Fruit fly (Drosophila melanogaster): Measurements from ENCODE around the gene CG13607.

Gene CG13607

DNA sequence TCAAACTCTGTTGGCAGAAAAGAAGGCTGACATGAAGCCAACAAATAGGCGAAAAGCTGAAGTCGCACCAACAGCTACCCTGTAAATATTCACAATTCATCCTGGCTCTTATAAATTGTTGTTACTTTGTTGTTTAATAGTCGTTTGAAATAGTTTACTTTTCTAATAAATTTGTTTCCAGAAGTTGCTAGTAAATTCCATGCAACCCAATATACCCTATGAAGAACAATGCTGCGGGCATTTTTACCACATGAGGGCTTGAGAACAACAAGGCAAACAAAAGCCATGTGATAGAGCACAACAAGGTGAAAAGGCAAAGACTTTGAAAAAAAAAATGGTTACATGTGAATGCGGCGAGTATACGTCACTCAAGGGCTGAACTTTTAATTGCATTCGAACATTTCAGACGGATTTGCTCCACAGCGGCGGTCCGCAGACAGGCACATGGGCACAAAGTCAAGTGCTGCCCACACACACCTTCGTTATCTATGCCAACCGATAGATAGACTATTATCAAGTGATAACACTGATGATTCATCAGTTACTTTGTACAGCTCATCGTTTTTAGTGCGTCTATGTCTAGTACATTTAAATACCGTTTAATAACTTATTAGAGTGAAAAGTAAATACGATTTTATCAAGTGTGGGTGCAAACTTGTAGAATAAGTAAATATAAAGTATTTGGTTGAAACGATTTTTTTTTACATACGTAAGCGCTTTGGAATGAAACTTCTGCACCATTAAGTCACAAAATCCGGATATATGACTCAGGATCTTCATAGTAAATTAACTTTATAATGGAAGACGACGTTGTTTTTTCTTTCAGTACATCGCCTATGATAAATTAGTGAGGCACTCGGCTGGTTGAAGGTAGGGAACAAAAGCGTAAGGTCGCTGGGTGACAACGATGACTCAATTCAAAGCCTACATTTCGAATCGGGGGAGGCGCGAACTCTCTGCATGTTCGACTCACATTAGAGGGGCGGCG lies 16.8 kb downstream of the CG13607 start (continued):
- TF ChIP-seq fru (optimal IDR thresholded peaks at IDR 0.05): no peak
- peak; percentile 9 for TF ChIP-seq zf30C (GFP tag; optimal IDR thresholded peaks at IDR 0.05)
- peak; percentile 81 for TF ChIP-seq E2f1 (GFP tag; IDR thresholded peaks at IDR 0.05)
- no peak for TF ChIP-seq CG2129 (GFP tag; IDR thresholded peaks at IDR 0.05; ENCODE audit: partially characterized antibody)
- TF ChIP-seq Dip3 (GFP tag; optimal IDR thresholded peaks at IDR 0.05): peak; percentile 66
- TF ChIP-seq crp (GFP tag; optimal IDR thresholded peaks at IDR 0.05): no peak
- peak; percentile 77 for TF ChIP-seq oc (tag; optimal IDR thresholded peaks at IDR 0.05)
- peak; percentile 57; the same call in 1 of the 2 replicates for TF ChIP-seq aop (GFP tag; IDR thresholded peaks at IDR 0.05)
- TF ChIP-seq CG11504 (tag; optimal IDR thresholded peaks at IDR 0.05): peak; percentile 82
- peak; percentile 84 for TF ChIP-seq CG3726 (GFP tag; IDR thresholded peaks at IDR 0.05)
- TF ChIP-seq Sry-β (GFP tag; optimal IDR thresholded peaks at IDR 0.05): no peak
- TF ChIP-seq CG13123 (GFP tag; optimal IDR thresholded peaks at IDR 0.05): peak; percentile 64
- TF ChIP-seq Hsf (GFP tag; optimal IDR thresholded peaks at IDR 0.05): peak; percentile 83
- peak; percentile 29 for TF ChIP-seq CG3163 (GFP tag; optimal IDR thresholded peaks at IDR 0.05)
- peak; percentile 33 for TF ChIP-seq CG12236 (GFP tag; optimal IDR thresholded peaks at IDR 0.05)
- no peak for TF ChIP-seq bigmax (GFP tag; optimal IDR thresholded peaks at IDR 0.05)
- peak; percentile 75 for TF ChIP-seq phol (tag; optimal IDR thresholded peaks at IDR 0.05)
- TF ChIP-seq btn (GFP tag; optimal IDR thresholded peaks at IDR 0.05): peak; percentile 57
- TF ChIP-seq luna (GFP tag; optimal IDR thresholded peaks at IDR 0.05): peak; percentile 44
- peak; percentile 83 for TF ChIP-seq CG2889 (GFP tag; IDR thresholded peaks at IDR 0.05)
- TF ChIP-seq ind (GFP tag; optimal IDR thresholded peaks at IDR 0.05): peak; percentile 82
- TF ChIP-seq CG8281 (tag; optimal IDR thresholded peaks at IDR 0.05): peak; percentile 23
- peak; percentile 49 for TF ChIP-seq CG16815 (GFP tag; optimal IDR thresholded peaks at IDR 0.05)
- TF ChIP-seq CG31224 (GFP tag; IDR thresholded peaks at IDR 0.05): peak; percentile 45
- no peak for TF ChIP-seq TFAM (GFP tag; optimal IDR thresholded peaks at IDR 0.05)
- TF ChIP-seq wor (GFP tag; IDR thresholded peaks at IDR 0.05): peak; percentile 61; the same call in 1 of the 2 replicates
- TF ChIP-seq Dip2 (GFP tag; IDR thresholded peaks at IDR 0.05): no peak
- peak; percentile 60 for TF ChIP-seq scrt (GFP tag; optimal IDR thresholded peaks at IDR 0.05)
- peak; percentile 71 for TF ChIP-seq jumu (GFP tag; optimal IDR thresholded peaks at IDR 0.05)
- peak; percentile 78 for TF ChIP-seq CG7372 (GFP tag; IDR thresholded peaks at IDR 0.05)
- no peak for TF ChIP-seq Tbp (GFP tag; optimal IDR thresholded peaks at IDR 0.05)
- TF ChIP-seq MBD-R2 (GFP tag; IDR thresholded peaks at IDR 0.05): peak; percentile 59; the same call in 1 of the 2 replicates
- no peak for TF ChIP-seq Doc2 (GFP tag; IDR thresholded peaks at IDR 0.05)
- peak; percentile 27 for TF ChIP-seq CG6854 (GFP tag; optimal IDR thresholded peaks at IDR 0.05)
- peak; percentile 84 for TF ChIP-seq chn (GFP tag; optimal IDR thresholded peaks at IDR 0.05)
- TF ChIP-seq CG16779 (GFP tag; IDR thresholded peaks at IDR 0.05): 0 out of 2 replicates have a peak, but pooled peaks have one; percentile 46
- peak; percentile 89 for TF ChIP-seq vvl (GFP tag; IDR thresholded peaks at IDR 0.05)
- no peak for TF ChIP-seq D (optimal IDR thresholded peaks at IDR 0.05)
- TF ChIP-seq D (GFP tag; optimal IDR thresholded peaks at IDR 0.05): peak; percentile 45
- no peak for TF ChIP-seq fd102C (GFP tag; optimal IDR thresholded peaks at IDR 0.05)
- peak; percentile 73 for TF ChIP-seq repo (GFP tag; optimal IDR thresholded peaks at IDR 0.05)
- peak; percentile 17 for TF ChIP-seq CG1529 (GFP tag; optimal IDR thresholded peaks at IDR 0.05)
- TF ChIP-seq NK7.1 (GFP tag; optimal IDR thresholded peaks at IDR 0.05): peak; percentile 69
- no peak for TF ChIP-seq sna (GFP tag; IDR thresholded peaks at IDR 0.05; ENCODE audit: partially characterized antibody)
- peak; percentile 28 for TF ChIP-seq sd (tag; optimal IDR thresholded peaks at IDR 0.05)
- TF ChIP-seq Ptx1 (GFP tag; IDR thresholded peaks at IDR 0.05): peak; percentile 84
- peak; percentile 65 for TF ChIP-seq CG17385 (GFP tag; optimal IDR thresholded peaks at IDR 0.05)
- TF ChIP-seq cad (GFP tag; optimal IDR thresholded peaks at IDR 0.05): no peak
- no peak for TF ChIP-seq CG8478 (optimal IDR thresholded peaks at IDR 0.05)
- no peak for TF ChIP-seq fd64A (GFP tag; optimal IDR thresholded peaks at IDR 0.05)
